Worm (Caenorhabditis elegans) whole organism, L4 larva: ENCODE data around the gene ZK742.3.
A peak's percentile ranks its signal among the peaks of the same experiment; 100 is the strongest.

Source experiments
- F26F4.8 ChIP-seq: fragments of 200-800 bp; sonication (Bioruptor generic); conservative IDR thresholded peaks from 2 replicates; pipeline ENCODE4 v1.3.6; 2022; ENCODE audit warnings: missing genetic modification characterization, missing compliant biosample characterization
- F37D6.2 ChIP-seq: sonication (generic microtip); optimal IDR thresholded peaks from 2 replicates; lab custom pipeline; 2016; ENCODE audit warnings: mild to moderate bottlenecking, missing genetic modification characterization, missing compliant biosample characterization
- F49E8.2 ChIP-seq: sonication (generic microtip); optimal IDR thresholded peaks from 2 replicates; lab custom pipeline; 2016; ENCODE audit warnings: missing compliant biosample characterization, mild to moderate bottlenecking, missing genetic modification characterization, borderline replicate concordance
- T20F7.1 ChIP-seq: fragments of 200-800 bp; sonication (Bioruptor generic); optimal IDR thresholded peaks from 2 replicates; lab custom pipeline; 2018; ENCODE audit warnings: mild to moderate bottlenecking, missing genetic modification characterization, missing compliant biosample characterization
- T26A8.4 ChIP-seq: fragments of 200-800 bp; sonication (Bioruptor generic); IDR thresholded peaks from 2 replicates; pipeline ENCODE4 v1.3.6; 2022; ENCODE audit warnings: missing genetic modification characterization, missing compliant biosample characterization
- Y5F2A.4 ChIP-seq: fragments of 200-800 bp; sonication (Bioruptor generic); optimal IDR thresholded peaks from 2 replicates; lab custom pipeline; 2018; ENCODE audit warnings: mild to moderate bottlenecking, missing genetic modification characterization, missing compliant biosample characterization
- Y75B8A.6 ChIP-seq: fragments of 200-800 bp; sonication (Bioruptor generic); IDR thresholded peaks from 2 replicates; pipeline ENCODE4 v1.3.6; 2022; ENCODE audit warnings: missing genetic modification reagents, missing genetic modification characterization, missing compliant biosample characterization
- ZK337.2 ChIP-seq: fragments of 200-800 bp; sonication (Bioruptor generic); IDR thresholded peaks from 2 replicates; pipeline ENCODE4 v1.3.6; 2022; ENCODE audit warnings: missing genetic modification reagents, missing genetic modification characterization, missing compliant biosample characterization
- ZK546.5 ChIP-seq, 2 experiments: sonication (generic microtip); optimal IDR thresholded peaks; 2 replicates each; lab custom pipeline; 2017; ENCODE audit warnings: missing biosample characterization in 2 of 2, missing genetic modification characterization in 2 of 2
- ama-1 ChIP-seq: fragments of 150-350 bp; optimal IDR thresholded peaks from 2 replicates; lab custom pipeline; 2014; ENCODE audit warnings: inconsistent platforms, mixed read lengths
- arid-1 ChIP-seq: fragments of 200-800 bp; sonication (Bioruptor generic); conservative IDR thresholded peaks from 2 replicates; pipeline ENCODE4 v1.3.6; 2022; ENCODE audit warnings: missing genetic modification reagents, missing genetic modification characterization, missing compliant biosample characterization
- ceh-28 ChIP-seq: fragments of 150-350 bp; optimal IDR thresholded peaks from 2 replicates; lab custom pipeline; 2014; ENCODE audit warnings: missing biosample characterization, missing genetic modification reagents, missing genetic modification characterization
- ceh-32 ChIP-seq: sonication (generic microtip); optimal IDR thresholded peaks from 2 replicates; lab custom pipeline; 2016; ENCODE audit warnings: mild to moderate bottlenecking, missing genetic modification characterization, missing compliant biosample characterization; ENCODE audit not compliant: poor library complexity
- ceh-44 ChIP-seq: fragments of 200-800 bp; sonication (Bioruptor generic); IDR thresholded peaks from 2 replicates; pipeline ENCODE4 v1.3.6; 2022; ENCODE audit warnings: missing genetic modification reagents, missing genetic modification characterization, missing compliant biosample characterization
- ceh-62 ChIP-seq: sonication (generic microtip); optimal IDR thresholded peaks from 2 replicates; lab custom pipeline; 2017; ENCODE audit warnings: missing biosample characterization, missing genetic modification characterization
- ces-1 ChIP-seq: fragments of 150-350 bp; sonication (generic microtip); optimal IDR thresholded peaks from 4 replicates; lab custom pipeline; 2014; ENCODE audit warnings: missing biosample characterization, missing genetic modification reagents, missing genetic modification characterization
- cey-2 ChIP-seq: sonication (generic microtip); optimal IDR thresholded peaks from 3 replicates; lab custom pipeline; 2017; ENCODE audit warnings: missing genetic modification characterization, mild to moderate bottlenecking, missing compliant biosample characterization, antibody characterized with exemption, borderline replicate concordance; ENCODE audit not compliant: insufficient read depth
- daf-12 ChIP-seq: fragments of 150-350 bp; optimal IDR thresholded peaks from 2 replicates; lab custom pipeline; 2014; ENCODE audit warnings: missing biosample characterization, missing genetic modification reagents, missing genetic modification characterization
- daf-19 ChIP-seq: fragments of 200-800 bp; sonication (Bioruptor generic); conservative IDR thresholded peaks from 2 replicates; pipeline ENCODE4 v1.3.6; 2022; ENCODE audit warnings: missing genetic modification characterization, missing compliant biosample characterization
- dmd-6 ChIP-seq: fragments of 200-800 bp; sonication (Bioruptor generic); IDR thresholded peaks from 2 replicates; pipeline ENCODE4 v1.3.6; 2022; ENCODE audit warnings: missing genetic modification reagents, missing genetic modification characterization, missing compliant biosample characterization
- dmd-8 ChIP-seq: fragments of 200-800 bp; sonication (Bioruptor generic); IDR thresholded peaks from 2 replicates; pipeline ENCODE4 v1.3.6; 2022; ENCODE audit warnings: missing genetic modification characterization, missing compliant biosample characterization
- dve-1 ChIP-seq: sonication (generic microtip); optimal IDR thresholded peaks from 2 replicates; lab custom pipeline; 2017; ENCODE audit warnings: antibody characterized with exemption, mild to moderate bottlenecking, missing genetic modification characterization, missing compliant biosample characterization; ENCODE audit not compliant: insufficient read depth
- egl-27 ChIP-seq: sonication (generic microtip); optimal IDR thresholded peaks from 3 replicates; lab custom pipeline; 2017; ENCODE audit warnings: missing biosample characterization, missing genetic modification reagents, missing genetic modification characterization
- gei-8 ChIP-seq: fragments of 200-800 bp; sonication (Bioruptor generic); optimal IDR thresholded peaks from 2 replicates; lab custom pipeline; 2018; ENCODE audit warnings: mild to moderate bottlenecking, missing genetic modification characterization, missing compliant biosample characterization
- lim-7 ChIP-seq: fragments of 200-800 bp; sonication (Bioruptor generic); IDR thresholded peaks from 2 replicates; pipeline ENCODE4 v1.3.6; 2022; ENCODE audit warnings: missing genetic modification characterization, missing compliant biosample characterization
- lin-1 ChIP-seq: fragments of 200-800 bp; sonication (Bioruptor generic); IDR thresholded peaks from 2 replicates; pipeline ENCODE4 v1.3.6; 2022; ENCODE audit warnings: missing genetic modification reagents, missing genetic modification characterization, missing compliant biosample characterization
- lin-13 ChIP-seq: fragments of 150-350 bp; optimal IDR thresholded peaks from 2 replicates; lab custom pipeline; 2014; ENCODE audit warnings: missing biosample characterization, missing genetic modification reagents, missing genetic modification characterization
- lin-29 ChIP-seq: fragments of 200-800 bp; sonication (Bioruptor generic); IDR thresholded peaks from 2 replicates; pipeline ENCODE4 v1.3.6; 2022; ENCODE audit warnings: missing genetic modification reagents, missing genetic modification characterization, missing compliant biosample characterization
- madf-5 ChIP-seq, 2 experiments: fragments of 200-800 bp; sonication (Bioruptor generic); IDR thresholded peaks; 2 replicates each; pipeline ENCODE4 v1.3.6; 2022; ENCODE audit warnings: missing compliant biosample characterization in 2 of 2, missing genetic modification characterization in 2 of 2
- madf-9 ChIP-seq: fragments of 200-800 bp; sonication (Bioruptor generic); conservative IDR thresholded peaks from 2 replicates; pipeline ENCODE4 v1.3.6; 2022; ENCODE audit warnings: missing genetic modification reagents, missing genetic modification characterization, missing compliant biosample characterization
- mdt-29 ChIP-seq: fragments of 200-800 bp; sonication (Bioruptor generic); IDR thresholded peaks from 2 replicates; pipeline ENCODE4 v1.3.6; 2022; ENCODE audit warnings: missing genetic modification reagents, missing genetic modification characterization, missing compliant biosample characterization
- mes-2 ChIP-seq: sonication (generic microtip); optimal IDR thresholded peaks from 2 replicates; lab custom pipeline; 2016; ENCODE audit warnings: missing genotype, mild to moderate bottlenecking, missing genetic modification characterization, missing compliant biosample characterization; ENCODE audit not compliant: poor library complexity, severe bottlenecking
- mxl-2 ChIP-seq: fragments of 200-800 bp; sonication (Bioruptor generic); conservative IDR thresholded peaks from 2 replicates; pipeline ENCODE4 v1.3.6; 2022; ENCODE audit warnings: missing genetic modification reagents, missing genetic modification characterization, missing compliant biosample characterization
- mxl-3 ChIP-seq: fragments of 200-800 bp; sonication (Bioruptor generic); optimal IDR thresholded peaks from 2 replicates; lab custom pipeline; 2018; ENCODE audit warnings: mild to moderate bottlenecking, missing genetic modification characterization, missing compliant biosample characterization
- nhr-10 ChIP-seq: fragments of 150-350 bp; optimal IDR thresholded peaks from 2 replicates; lab custom pipeline; 2014; ENCODE audit warnings: missing biosample characterization, missing genetic modification characterization
- nhr-102 ChIP-seq: sonication (generic microtip); optimal IDR thresholded peaks from 2 replicates; lab custom pipeline; 2016; ENCODE audit warnings: mild to moderate bottlenecking, missing genetic modification characterization, moderate library complexity, missing compliant biosample characterization
- nhr-237 ChIP-seq: sonication (generic microtip); optimal IDR thresholded peaks from 2 replicates; lab custom pipeline; 2017; ENCODE audit warnings: missing biosample characterization, missing genetic modification characterization
- nhr-25 ChIP-seq: sonication (generic microtip); optimal IDR thresholded peaks from 2 replicates; lab custom pipeline; 2017; ENCODE audit warnings: missing genetic modification characterization, mild to moderate bottlenecking, missing compliant biosample characterization, antibody characterized with exemption, moderate library complexity, borderline replicate concordance; ENCODE audit not compliant: insufficient read depth
- nhr-76 ChIP-seq: fragments of 150-350 bp; optimal IDR thresholded peaks from 2 replicates; lab custom pipeline; 2014; ENCODE audit warnings: missing biosample characterization, missing genetic modification characterization
- nhr-77 ChIP-seq: fragments of 150-350 bp; optimal IDR thresholded peaks from 2 replicates; lab custom pipeline; 2014; ENCODE audit warnings: missing biosample characterization, missing genetic modification characterization
- pqm-1 ChIP-seq: sonication (generic microtip); optimal IDR thresholded peaks from 2 replicates; lab custom pipeline; 2017; ENCODE audit warnings: missing biosample characterization, missing genetic modification characterization
- saeg-2 ChIP-seq: fragments of 200-800 bp; sonication (Bioruptor generic); IDR thresholded peaks from 2 replicates; pipeline ENCODE4 v1.3.6; 2022; ENCODE audit warnings: missing genetic modification reagents, missing genetic modification characterization, missing compliant biosample characterization
- sdz-12 ChIP-seq: fragments of 200-800 bp; sonication (Bioruptor generic); optimal IDR thresholded peaks from 2 replicates; lab custom pipeline; 2018; ENCODE audit warnings: mild to moderate bottlenecking, missing genetic modification characterization, missing compliant biosample characterization
- snpc-1.2 ChIP-seq: fragments of 200-800 bp; sonication (Bioruptor generic); IDR thresholded peaks from 2 replicates; pipeline ENCODE4 v1.3.6; 2022; ENCODE audit warnings: missing genetic modification reagents, missing genetic modification characterization, missing compliant biosample characterization
- snpc-4 ChIP-seq: fragments of 150-350 bp; optimal IDR thresholded peaks from 2 replicates; lab custom pipeline; 2014; ENCODE audit warnings: missing biosample characterization, missing genetic modification characterization
- spr-3 ChIP-seq: fragments of 200-800 bp; sonication (Bioruptor generic); optimal IDR thresholded peaks from 2 replicates; lab custom pipeline; 2018; ENCODE audit warnings: mild to moderate bottlenecking, missing genetic modification characterization, missing compliant biosample characterization
- unc-39 ChIP-seq: sonication (generic microtip); optimal IDR thresholded peaks from 2 replicates; lab custom pipeline; 2017; ENCODE audit warnings: missing biosample characterization, missing genetic modification characterization
- zfp-2 ChIP-seq: sonication (generic microtip); optimal IDR thresholded peaks from 2 replicates; lab custom pipeline; 2016; ENCODE audit warnings: mild to moderate bottlenecking, missing genetic modification characterization, missing compliant biosample characterization
- zfp-3 ChIP-seq: fragments of 200-800 bp; sonication (Bioruptor generic); conservative IDR thresholded peaks from 2 replicates; pipeline ENCODE4 v1.3.6; 2022; ENCODE audit warnings: missing genetic modification reagents, missing genetic modification characterization, missing compliant biosample characterization
- zip-2 ChIP-seq: fragments of 150-350 bp; optimal IDR thresholded peaks from 2 replicates; lab custom pipeline; 2014; ENCODE audit warnings: missing biosample characterization, missing genetic modification characterization
- ztf-7 ChIP-seq: fragments of 150-350 bp; optimal IDR thresholded peaks from 2 replicates; lab custom pipeline; 2014; ENCODE audit warnings: missing biosample characterization, missing genetic modification characterization

The ZK742.3 gene

ce11 chrV:7777098-7777497 is 32.6 kb downstream of the ZK742.3 start, which contains the start of gene C26F1.3:
Gene C26F1.3 (plus strand): TSS chrV:7777300.
- no peak for TF ChIP-seq madf-9
- no peak for TF ChIP-seq mxl-3 (GFP tag; lab: Kevin White, UChicago)
- TF ChIP-seq saeg-2 (GFP tag; lab: Robert Waterston, UW): no peak
- TF ChIP-seq ama-1 (lab: Kevin White, UChicago): peak; percentile 60
- TF ChIP-seq sdz-12 (GFP tag; lab: Kevin White, UChicago): no peak
- no peak for TF ChIP-seq nhr-237
- no peak for TF ChIP-seq F49E8.2 (tag; lab: Kevin White, UChicago)
- TF ChIP-seq nhr-25 (tag; lab: Kevin White, UChicago): no peak
- no peak for TF ChIP-seq T20F7.1 (GFP tag; lab: Kevin White, UChicago)
- no peak for TF ChIP-seq lin-13 (GFP tag; lab: Kevin White, UChicago)
- no peak for TF ChIP-seq zfp-3 (GFP tag; lab: Robert Waterston, UW)
- TF ChIP-seq lin-1 (GFP tag; lab: Robert Waterston, UW): no peak
- TF ChIP-seq mes-2 (tag; lab: Kevin White, UChicago): peak; percentile 4
- TF ChIP-seq zip-2 (tag; lab: Kevin White, UChicago): no peak
- TF ChIP-seq nhr-10 (tag; lab: Kevin White, UChicago): no peak
- no peak for TF ChIP-seq daf-19 (GFP tag; lab: Robert Waterston, UW)
- TF ChIP-seq spr-3 (GFP tag; lab: Kevin White, UChicago): no peak
- no peak for TF ChIP-seq ceh-62 (tag; lab: Kevin White, UChicago)
- no peak for TF ChIP-seq ces-1 (GFP tag; lab: Kevin White, UChicago)
- TF ChIP-seq arid-1: 0 out of 2 replicates have a peak, but pooled peaks have one; percentile 29
- no peak for TF ChIP-seq nhr-102 (tag; lab: Kevin White, UChicago)
- no peak for TF ChIP-seq ZK337.2
- TF ChIP-seq daf-12: no peak
- TF ChIP-seq lim-7 (GFP tag; lab: Robert Waterston, UW): no peak
- no peak for TF ChIP-seq gei-8 (GFP tag; lab: Kevin White, UChicago)
- TF ChIP-seq dmd-8 (GFP tag; lab: Robert Waterston, UW): 0 out of 2 replicates have a peak, but pooled peaks have one; percentile 27
- TF ChIP-seq zfp-2 (tag; lab: Kevin White, UChicago): no peak
- no peak for TF ChIP-seq snpc-4 (tag; lab: Kevin White, UChicago)
- TF ChIP-seq Y5F2A.4: no peak
- no peak for TF ChIP-seq ceh-44 (GFP tag; lab: Robert Waterston, UW)
- TF ChIP-seq egl-27 (tag; lab: Kevin White, UChicago): no peak
- no peak for TF ChIP-seq ceh-32 (tag; lab: Kevin White, UChicago)
- peak; percentile 12; the same call in 1 of the 2 replicates for TF ChIP-seq snpc-1.2
- TF ChIP-seq lin-29 (GFP tag; lab: Robert Waterston, UW): no peak
- no peak for TF ChIP-seq F26F4.8 (GFP tag; lab: Robert Waterston, UW)
- TF ChIP-seq Y75B8A.6: 0 out of 2 replicates have a peak, but pooled peaks have one; percentile 42
- TF ChIP-seq cey-2 (tag; lab: Kevin White, UChicago): no peak
- TF ChIP-seq dmd-6: no peak
- no peak for TF ChIP-seq pqm-1 (tag; lab: Kevin White, UChicago)
- TF ChIP-seq dve-1 (tag; lab: Kevin White, UChicago): no peak
- no peak for TF ChIP-seq ztf-7 (tag; lab: Kevin White, UChicago)
- TF ChIP-seq T26A8.4 (GFP tag; lab: Robert Waterston, UW): no peak
- TF ChIP-seq F37D6.2 (tag; lab: Kevin White, UChicago): no peak
- no peak for TF ChIP-seq nhr-77 (tag; lab: Kevin White, UChicago)
- no peak for TF ChIP-seq madf-5 (GFP tag; IDR thresholded peaks at IDR 0.05; lab: Robert Waterston, UW)
- no peak for TF ChIP-seq ceh-28 (tag; lab: Kevin White, UChicago)
- no peak for TF ChIP-seq unc-39 (tag; lab: Kevin White, UChicago)
- no peak for TF ChIP-seq mxl-2
- 0 out of 2 replicates have a peak, but pooled peaks have one; percentile 16 for TF ChIP-seq mdt-29
- no peak for TF ChIP-seq ZK546.5 (tag; optimal IDR thresholded peaks at IDR 0.05; lab: Kevin White, UChicago)
- TF ChIP-seq nhr-76 (tag; lab: Kevin White, UChicago): no peak
